Worm (Caenorhabditis elegans): ENCODE measurements around the gene snx-1.

DNA sequence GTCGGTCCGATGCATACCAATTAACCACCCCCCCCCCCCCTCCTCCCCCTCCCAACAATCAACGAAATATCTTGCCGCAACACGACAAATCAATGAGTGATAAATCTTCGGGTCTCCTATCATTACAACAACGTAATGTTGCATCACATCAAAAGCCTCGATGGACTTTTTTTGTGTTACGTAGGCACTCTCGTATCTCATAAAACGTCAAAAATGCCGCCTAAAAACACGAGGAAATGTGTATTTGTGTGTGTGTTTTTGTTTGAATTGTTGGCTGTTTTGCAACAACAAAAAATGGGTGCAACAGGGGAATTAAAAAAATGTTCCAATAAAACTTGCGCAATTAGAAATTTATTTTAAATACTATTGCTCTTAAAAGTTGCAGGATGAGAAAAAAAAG is 38.4 kb downstream of the snx-1 start:
- TF ChIP-seq swsn-7 (tag; optimal IDR thresholded peaks at IDR 0.05) (no peak), nhr-237 (tag; optimal IDR thresholded peaks at IDR 0.05) (no peak), skn-1 (tag; optimal IDR thresholded peaks at IDR 0.05) (no peak), pag-3 (tag; optimal IDR thresholded peaks at IDR 0.05; ENCODE audit: borderline replicate concordance, insufficient read depth) (no peak)
